Worm (Caenorhabditis elegans) whole organism, mixed stage, embryonic: Measurements from ENCODE around the gene R08E3.1.

Source experiments
- blmp-1 ChIP-seq: fragments of 150-350 bp; optimal IDR thresholded peaks from 2 replicates; lab custom pipeline; 2014; ENCODE audit warnings: missing biosample characterization, missing genetic modification characterization
- ces-1 ChIP-seq: fragments of 150-350 bp; optimal IDR thresholded peaks from 2 replicates; lab custom pipeline; 2014; ENCODE audit warnings: missing biosample characterization, missing genetic modification reagents, missing genetic modification characterization
- elt-3 ChIP-seq: fragments of 150-350 bp; optimal IDR thresholded peaks from 2 replicates; lab custom pipeline; 2014; ENCODE audit warnings: missing biosample characterization, missing genetic modification characterization
- flh-1 ChIP-seq: fragments of 200-800 bp; sonication (Bioruptor generic); optimal IDR thresholded peaks from 2 replicates; lab custom pipeline; 2018; ENCODE audit warnings: mild to moderate bottlenecking, missing genetic modification characterization, moderate library complexity, missing compliant biosample characterization
- lin-13 ChIP-seq: fragments of 150-350 bp; optimal IDR thresholded peaks from 2 replicates; lab custom pipeline; 2014; ENCODE audit warnings: missing biosample characterization, missing genetic modification characterization
- lsy-2 ChIP-seq: fragments of 150-350 bp; optimal IDR thresholded peaks from 2 replicates; lab custom pipeline; 2014; ENCODE audit warnings: missing biosample characterization, missing genetic modification characterization
- nhr-12 ChIP-seq: fragments of 150-350 bp; optimal IDR thresholded peaks from 2 replicates; lab custom pipeline; 2014; ENCODE audit warnings: missing biosample characterization, missing genetic modification characterization
- nhr-237 ChIP-seq: fragments of 150-350 bp; optimal IDR thresholded peaks from 2 replicates; lab custom pipeline; 2014; ENCODE audit warnings: missing biosample characterization, missing genetic modification characterization
- nhr-76 ChIP-seq: sonication (generic microtip); optimal IDR thresholded peaks from 2 replicates; lab custom pipeline; 2017; ENCODE audit warnings: missing biosample characterization, missing genetic modification characterization
- pha-4 ChIP-seq: fragments of 150-350 bp; optimal IDR thresholded peaks from 2 replicates; lab custom pipeline; 2018; ENCODE audit warnings: missing biosample characterization, missing genetic modification reagents, missing genetic modification characterization
- unc-120 ChIP-seq: sonication (generic microtip); optimal IDR thresholded peaks from 2 replicates; lab custom pipeline; 2017; ENCODE audit warnings: missing genetic modification characterization, missing compliant biosample characterization; ENCODE audit not compliant: poor library complexity, severe bottlenecking
- unc-62 ChIP-seq: fragments of 150-350 bp; optimal IDR thresholded peaks from 2 replicates; lab custom pipeline; 2014; ENCODE audit warnings: missing biosample characterization, missing genetic modification reagents, missing genetic modification characterization
- zip-8 ChIP-seq: fragments of 150-350 bp; optimal IDR thresholded peaks from 2 replicates; lab custom pipeline; 2014; ENCODE audit warnings: missing biosample characterization, missing genetic modification characterization
- ztf-11 ChIP-seq: fragments of 150-350 bp; optimal IDR thresholded peaks from 2 replicates; lab custom pipeline; 2014; ENCODE audit warnings: missing biosample characterization, missing genetic modification characterization

- TF ChIP-seq nhr-12 (no peak), nhr-76 (no peak), pha-4 (tag; lab: Kevin White, UChicago) (no peak), unc-62 (GFP tag; lab: Kevin White, UChicago) (no peak), unc-120 (tag; lab: Kevin White, UChicago) (no peak), nhr-237 (no peak), lin-13 (tag; lab: Kevin White, UChicago) (no peak), flh-1 (GFP tag; lab: Kevin White, UChicago) (no peak), lsy-2 (tag; lab: Kevin White, UChicago) (no peak), elt-3 (no peak), ztf-11 (tag; lab: Kevin White, UChicago) (no peak), ces-1 (GFP tag; lab: Kevin White, UChicago) (peak; percentile 96), blmp-1 (no peak), zip-8 (tag; lab: Kevin White, UChicago) (no peak)
These were observed 47.2 kb downstream of the R08E3.1 start for ce11 chrX:4869627-4870026.
